Worm (Caenorhabditis elegans) whole organism, L4 larva: Measurements from ENCODE around the gene lin-52.

ENCODE experiments used
- F49E8.2 ChIP-seq: sonication (generic microtip); optimal IDR thresholded peaks from 2 replicates; lab custom pipeline; 2016; ENCODE audit warnings: missing compliant biosample characterization, mild to moderate bottlenecking, missing genetic modification characterization, borderline replicate concordance
- ceh-44 ChIP-seq: fragments of 200-800 bp; sonication (Bioruptor generic); IDR thresholded peaks from 2 replicates; pipeline ENCODE4 v1.3.6; 2022; ENCODE audit warnings: missing genetic modification reagents, missing genetic modification characterization, missing compliant biosample characterization
- ceh-62 ChIP-seq: sonication (generic microtip); optimal IDR thresholded peaks from 2 replicates; lab custom pipeline; 2017; ENCODE audit warnings: missing biosample characterization, missing genetic modification characterization
- ceh-82 ChIP-seq: sonication (generic microtip); optimal IDR thresholded peaks from 2 replicates; lab custom pipeline; 2017; ENCODE audit warnings: missing biosample characterization, missing genetic modification characterization
- daf-19 ChIP-seq: fragments of 200-800 bp; sonication (Bioruptor generic); conservative IDR thresholded peaks from 2 replicates; pipeline ENCODE4 v1.3.6; 2022; ENCODE audit warnings: missing genetic modification characterization, missing compliant biosample characterization
- daf-8 ChIP-seq: fragments of 200-800 bp; sonication (Bioruptor generic); IDR thresholded peaks from 2 replicates; pipeline ENCODE4 v1.3.6; 2022; ENCODE audit warnings: missing genetic modification characterization, missing compliant biosample characterization
- dmd-8 ChIP-seq: fragments of 200-800 bp; sonication (Bioruptor generic); IDR thresholded peaks from 2 replicates; pipeline ENCODE4 v1.3.6; 2022; ENCODE audit warnings: missing genetic modification characterization, missing compliant biosample characterization
- dpl-1 ChIP-seq: fragments of 150-350 bp; optimal IDR thresholded peaks from 2 replicates; lab custom pipeline; 2014; ENCODE audit warnings: missing biosample characterization, missing genetic modification reagents, missing genetic modification characterization
- dve-1 ChIP-seq: sonication (generic microtip); optimal IDR thresholded peaks from 2 replicates; lab custom pipeline; 2017; ENCODE audit warnings: antibody characterized with exemption, mild to moderate bottlenecking, missing genetic modification characterization, missing compliant biosample characterization; ENCODE audit not compliant: insufficient read depth
- hlh-11 ChIP-seq: fragments of 200-800 bp; sonication (Bioruptor generic); optimal IDR thresholded peaks from 2 replicates; lab custom pipeline; 2018; ENCODE audit warnings: mild to moderate bottlenecking, missing genetic modification characterization, missing compliant biosample characterization
- hmg-1.1 ChIP-seq: fragments of 200-800 bp; sonication (Bioruptor generic); IDR thresholded peaks from 2 replicates; pipeline ENCODE4 v1.3.6; 2022; ENCODE audit warnings: missing genetic modification reagents, missing genetic modification characterization, missing compliant biosample characterization
- lin-15B ChIP-seq: fragments of 150-350 bp; sonication (generic microtip); optimal IDR thresholded peaks from 3 replicates; lab custom pipeline; 2014; ENCODE audit warnings: missing biosample characterization, missing genetic modification characterization
- lin-38 ChIP-seq: fragments of 200-800 bp; sonication (Bioruptor generic); IDR thresholded peaks from 2 replicates; pipeline ENCODE4 v1.3.6; 2022; ENCODE audit warnings: missing genetic modification reagents, missing genetic modification characterization, missing compliant biosample characterization
- lsy-2 ChIP-seq, 2 experiments: fragments of 150-350 bp in 1 of 2; sonication (generic microtip) in 1 of 2; optimal IDR thresholded peaks; 2 replicates each; lab custom pipeline; 2014 to 2017; ENCODE audit warnings: missing biosample characterization in 2 of 2, missing genetic modification characterization in 2 of 2
- madf-9 ChIP-seq: fragments of 200-800 bp; sonication (Bioruptor generic); conservative IDR thresholded peaks from 2 replicates; pipeline ENCODE4 v1.3.6; 2022; ENCODE audit warnings: missing genetic modification reagents, missing genetic modification characterization, missing compliant biosample characterization
- mdl-1 ChIP-seq, 2 experiments: fragments of 150-350 bp in 1 of 2; sonication (generic microtip) in 1 of 2; optimal IDR thresholded peaks; 2 replicates each; lab custom pipeline; 2014 to 2017; ENCODE audit warnings: missing biosample characterization in 2 of 2, missing genetic modification characterization in 2 of 2
- mep-1 ChIP-seq: fragments of 150-350 bp; sonication (generic microtip); optimal IDR thresholded peaks from 3 replicates; lab custom pipeline; 2014; ENCODE audit warnings: missing biosample characterization, missing genetic modification characterization
- mes-2 ChIP-seq: sonication (generic microtip); optimal IDR thresholded peaks from 2 replicates; lab custom pipeline; 2016; ENCODE audit warnings: missing genotype, mild to moderate bottlenecking, missing genetic modification characterization, missing compliant biosample characterization; ENCODE audit not compliant: poor library complexity, severe bottlenecking
- mxl-2 ChIP-seq: fragments of 200-800 bp; sonication (Bioruptor generic); conservative IDR thresholded peaks from 2 replicates; pipeline ENCODE4 v1.3.6; 2022; ENCODE audit warnings: missing genetic modification reagents, missing genetic modification characterization, missing compliant biosample characterization
- nhr-11 ChIP-seq: fragments of 150-350 bp; optimal IDR thresholded peaks from 2 replicates; lab custom pipeline; 2014; ENCODE audit warnings: missing biosample characterization, missing genetic modification characterization
- nhr-237 ChIP-seq: sonication (generic microtip); optimal IDR thresholded peaks from 2 replicates; lab custom pipeline; 2017; ENCODE audit warnings: missing biosample characterization, missing genetic modification characterization
- nhr-28 ChIP-seq: fragments of 150-350 bp; optimal IDR thresholded peaks from 2 replicates; lab custom pipeline; 2014; ENCODE audit warnings: missing biosample characterization, missing genetic modification characterization
- nhr-48 ChIP-seq: sonication (generic microtip); optimal IDR thresholded peaks from 2 replicates; lab custom pipeline; 2016; ENCODE audit warnings: mild to moderate bottlenecking, missing genetic modification characterization, missing compliant biosample characterization
- nhr-77 ChIP-seq: fragments of 150-350 bp; optimal IDR thresholded peaks from 2 replicates; lab custom pipeline; 2014; ENCODE audit warnings: missing biosample characterization, missing genetic modification characterization
- rbr-2 ChIP-seq: sonication (generic microtip); optimal IDR thresholded peaks from 2 replicates; lab custom pipeline; 2016; ENCODE audit warnings: missing genotype, missing genetic modification characterization, missing compliant biosample characterization
- skn-1 ChIP-seq: fragments of 150-350 bp; optimal IDR thresholded peaks from 2 replicates; lab custom pipeline; 2014; ENCODE audit warnings: missing biosample characterization, missing genetic modification characterization
- snpc-1.2 ChIP-seq: fragments of 200-800 bp; sonication (Bioruptor generic); IDR thresholded peaks from 2 replicates; pipeline ENCODE4 v1.3.6; 2022; ENCODE audit warnings: missing genetic modification reagents, missing genetic modification characterization, missing compliant biosample characterization
- spr-1 ChIP-seq: sonication (generic microtip); optimal IDR thresholded peaks from 2 replicates; lab custom pipeline; 2016; ENCODE audit warnings: mild to moderate bottlenecking, missing genetic modification characterization, missing compliant biosample characterization
- tag-97 ChIP-seq: fragments of 200-800 bp; sonication (Bioruptor generic); IDR thresholded peaks from 2 replicates; pipeline ENCODE4 v1.3.6; 2022; ENCODE audit warnings: missing genetic modification characterization, missing compliant biosample characterization
- tra-1 ChIP-seq: fragments of 200-800 bp; sonication (Bioruptor generic); IDR thresholded peaks from 2 replicates; pipeline ENCODE4 v1.3.6; 2022; ENCODE audit warnings: missing genetic modification reagents, missing genetic modification characterization, missing compliant biosample characterization
- unc-130 ChIP-seq: sonication (generic microtip); optimal IDR thresholded peaks from 2 replicates; lab custom pipeline; 2016; ENCODE audit warnings: missing genetic modification reagents, missing genetic modification characterization, missing compliant biosample characterization
- unc-62 ChIP-seq, 3 experiments: fragments of 150-350 bp in 1 of 3; sonication (generic microtip); optimal IDR thresholded peaks in 2 of 3; peaks in 1 of 3; 1 replicate in 1 of 3; 2 replicates in 2 of 3; lab custom pipeline; 2014 to 2017; ENCODE audit warnings: missing biosample characterization in 3 of 3, missing genetic modification characterization in 3 of 3, missing genetic modification reagents in 3 of 3, missing genotype in 1 of 3
- ztf-11 ChIP-seq: fragments of 150-350 bp; optimal IDR thresholded peaks from 2 replicates; lab custom pipeline; 2014; ENCODE audit warnings: missing biosample characterization, missing genetic modification characterization

lin-52 gene

ce11 chrIII:9780665-9781304 lies 43.8 kb downstream of the lin-52 start, which contains the start of gene vha-1 (continued):
- TF ChIP-seq daf-19 (no peak), dmd-8 (no peak), tag-97 (GFP tag; lab: Robert Waterston, UW) (no peak), nhr-77 (tag; lab: Kevin White, UChicago) (peak; percentile 97), unc-62 (GFP tag; optimal IDR thresholded peaks at IDR 0.05 in 1 of 2; lab: Kevin White, UChicago) (peak in 1 of 2 experiments; percentile 95), unc-62 (tag; optimal IDR thresholded peaks at IDR 0.05; lab: Kevin White, UChicago) (no peak), daf-8 (GFP tag; lab: Robert Waterston, UW) (no peak), F49E8.2 (tag; lab: Kevin White, UChicago) (no peak), nhr-28 (tag; lab: Kevin White, UChicago) (peak; percentile 92), lin-15B (peak; percentile 40), nhr-237 (tag; lab: Kevin White, UChicago) (no peak), hlh-11 (tag; lab: Kevin White, UChicago) (peak; percentile 88), nhr-11 (tag; lab: Kevin White, UChicago) (peak; percentile 80), tra-1 (GFP tag; lab: Robert Waterston, UW) (0 out of 2 replicates have a peak, but pooled peaks have one; percentile 46), unc-130 (GFP tag; lab: Kevin White, UChicago) (peak; percentile 2), spr-1 (tag; lab: Kevin White, UChicago) (peak; percentile 64)

ce11 chrIII:9780254-9780653 lies 44.3 kb downstream of the lin-52 start, which contains the start of gene sqv-3:
Gene sqv-3 (minus strand): TSS chrIII:9780354.
- TF ChIP-seq hmg-1.1 (GFP tag; lab: Robert Waterston, UW) = no peak
- TF ChIP-seq nhr-237 (tag; lab: Kevin White, UChicago) = no peak
- TF ChIP-seq mxl-2 (GFP tag; lab: Robert Waterston, UW) = no peak
- no peak for TF ChIP-seq ztf-11 (tag; lab: Kevin White, UChicago)
- TF ChIP-seq tra-1 (GFP tag; lab: Robert Waterston, UW) = no peak
- TF ChIP-seq unc-62 (GFP tag; optimal IDR thresholded peaks at IDR 0.05 in 1 of 2; lab: Kevin White, UChicago) = no peak
- no peak for TF ChIP-seq unc-62 (tag; optimal IDR thresholded peaks at IDR 0.05; lab: Kevin White, UChicago)
- no peak for TF ChIP-seq ceh-44 (GFP tag; lab: Robert Waterston, UW)
- no peak for TF ChIP-seq lsy-2 (tag; optimal IDR thresholded peaks at IDR 0.05; lab: Kevin White, UChicago)
- no peak for TF ChIP-seq nhr-48
- TF ChIP-seq dpl-1 (GFP tag; lab: Kevin White, UChicago) = no peak
- TF ChIP-seq mdl-1 (tag; optimal IDR thresholded peaks at IDR 0.05; lab: Kevin White, UChicago) = no peak

- TF ChIP-seq skn-1 (tag; lab: Kevin White, UChicago) (no peak), lin-38 (GFP tag; lab: Robert Waterston, UW) (peak; percentile 32; the same call in 1 of the 2 replicates)
These were observed 45.5 kb downstream of the lin-52 start for ce11 chrIII:9779080-9779479.

- TF ChIP-seq dve-1 (tag; lab: Kevin White, UChicago) (peak; percentile 10), snpc-1.2 (GFP tag; lab: Robert Waterston, UW) (no peak), madf-9 (GFP tag; lab: Robert Waterston, UW) (no peak), mes-2 (tag; lab: Kevin White, UChicago) (peak; percentile 22), daf-19 (no peak), hlh-11 (tag; lab: Kevin White, UChicago) (peak; percentile 4), mep-1 (tag; lab: Kevin White, UChicago) (peak; percentile 7), hmg-1.1 (GFP tag; lab: Robert Waterston, UW) (0 out of 2 replicates have a peak, but pooled peaks have one; percentile 18), ceh-62 (tag; lab: Kevin White, UChicago) (no peak), ceh-82 (tag; lab: Kevin White, UChicago) (no peak), nhr-11 (tag; lab: Kevin White, UChicago) (no peak), rbr-2 (tag; lab: Kevin White, UChicago) (no peak), nhr-28 (tag; lab: Kevin White, UChicago) (peak; percentile 4)
These were observed 48.2 kb downstream of the lin-52 start, which contains the start of gene usp-46 for ce11 chrIII:9776323-9776722. Gene usp-46 (plus strand): TSS chrIII:9776623.
